Worm (Caenorhabditis elegans): Measurements from ENCODE around the gene unc-115.

Gene unc-115

DNA sequence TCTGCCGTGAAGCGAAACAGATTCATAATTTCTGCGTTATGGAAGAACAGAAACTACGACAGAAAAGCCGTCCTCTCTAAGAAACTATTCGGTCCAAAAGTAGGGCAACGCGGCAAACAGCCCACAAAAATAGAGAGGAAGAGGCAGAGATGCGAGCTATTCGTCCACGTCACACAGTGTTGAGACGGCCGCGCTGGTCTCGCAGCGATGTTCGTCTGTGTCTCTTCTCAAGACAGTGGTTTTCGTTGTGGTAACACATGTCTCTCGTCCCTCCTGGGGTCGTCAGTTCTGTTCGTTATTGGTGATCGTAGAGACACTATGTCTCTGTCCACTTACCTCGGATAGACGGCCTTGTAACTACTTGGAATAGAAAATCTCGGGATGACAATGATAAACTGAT lies 12.0 kb downstream of the unc-115 start, which contains the start of gene erd-2.1 (continued):
- peak; percentile 28 for TF ChIP-seq ceh-31 (tag; optimal IDR thresholded peaks at IDR 0.05)
- TF ChIP-seq ceh-18 (tag; optimal IDR thresholded peaks at IDR 0.05): peak; percentile 13
- TF ChIP-seq hlh-30 (tag; optimal IDR thresholded peaks at IDR 0.05; ENCODE audit: insufficient read depth): peak; percentile 47
- no peak for TF ChIP-seq ceh-6 (GFP tag; optimal IDR thresholded peaks at IDR 0.05)

DNA sequence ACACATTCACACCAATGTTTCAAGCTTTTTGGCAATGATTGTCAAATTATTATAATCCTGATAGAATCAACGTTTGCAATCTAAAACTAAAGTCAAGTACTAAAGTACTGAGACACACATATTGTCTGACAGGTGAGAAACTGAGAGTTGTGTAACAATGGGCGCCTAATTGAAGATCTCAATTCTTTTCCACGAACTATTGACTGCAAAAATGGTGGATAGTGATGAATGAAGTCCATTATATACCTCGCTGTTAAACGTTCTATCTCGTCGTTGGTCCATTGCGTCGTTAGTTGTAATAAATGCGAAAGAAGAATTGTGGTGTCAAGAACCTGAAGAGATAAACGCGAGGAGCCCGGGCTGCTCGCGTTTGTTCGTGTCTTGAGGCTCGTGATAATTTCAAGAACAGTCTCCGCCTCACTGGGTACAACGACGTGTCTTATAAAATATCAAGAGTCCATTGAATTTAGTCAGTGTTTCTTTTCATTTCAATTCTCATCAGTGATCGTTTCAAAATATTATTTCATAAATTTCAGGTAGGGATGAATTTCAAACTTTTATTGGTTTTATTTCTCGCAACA lies 13.5 kb downstream of the unc-115 start, which contains the start of gene F09B9.4:
F09B9.4 (plus strand) TSS at position 531 of the 581 bp plus-strand sequence.
- no peak for TF ChIP-seq ceh-45 (GFP tag; IDR thresholded peaks at IDR 0.05)
- no peak for TF ChIP-seq ets-4 (tag; optimal IDR thresholded peaks at IDR 0.05)
- TF ChIP-seq gmeb-2 (tag; optimal IDR thresholded peaks at IDR 0.05): no peak
- no peak for TF ChIP-seq rnt-1 (tag; optimal IDR thresholded peaks at IDR 0.05)
- no peak for TF ChIP-seq dmd-4 (tag; optimal IDR thresholded peaks at IDR 0.05; ENCODE audit: borderline replicate concordance)
- no peak for TF ChIP-seq hlh-13 (GFP tag; optimal IDR thresholded peaks at IDR 0.05)
- TF ChIP-seq ceh-18 (tag; optimal IDR thresholded peaks at IDR 0.05): no peak
- TF ChIP-seq K09A11.1 (tag; optimal IDR thresholded peaks at IDR 0.05; ENCODE audit: insufficient read depth): no peak

DNA sequence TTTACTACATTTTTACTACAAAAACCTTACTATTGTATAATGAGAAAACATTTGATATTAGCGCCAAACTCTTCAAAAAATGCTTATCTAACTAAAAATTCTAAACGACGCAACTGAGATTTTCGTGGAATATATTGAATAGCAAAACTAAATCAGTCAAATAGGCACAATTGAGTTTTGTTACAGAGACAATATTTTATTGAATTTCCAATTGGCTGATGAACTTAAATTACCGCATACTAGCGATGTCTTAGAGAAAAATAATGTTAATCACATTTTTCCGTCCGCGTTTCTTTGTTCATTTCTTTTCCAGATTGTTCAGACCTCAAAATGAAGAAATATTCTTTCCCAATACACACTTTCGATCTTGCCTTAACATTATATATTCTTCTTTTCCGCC lies 15.8 kb downstream of the unc-115 start:
- TF ChIP-seq dve-1 (tag; optimal IDR thresholded peaks at IDR 0.05) (no peak), pax-1 (tag; optimal IDR thresholded peaks at IDR 0.05) (no peak), unc-3 (GFP tag; conservative IDR thresholded peaks at IDR 0.05) (no peak), unc-3 (tag; optimal IDR thresholded peaks at IDR 0.05) (no peak), unc-42 (tag; optimal IDR thresholded peaks at IDR 0.05) (no peak), C38D4.7 (GFP tag; optimal IDR thresholded peaks at IDR 0.05) (no peak), fkh-10 (GFP tag; optimal IDR thresholded peaks at IDR 0.05) (no peak), nhr-11 (tag; optimal IDR thresholded peaks at IDR 0.05) (no peak)

DNA sequence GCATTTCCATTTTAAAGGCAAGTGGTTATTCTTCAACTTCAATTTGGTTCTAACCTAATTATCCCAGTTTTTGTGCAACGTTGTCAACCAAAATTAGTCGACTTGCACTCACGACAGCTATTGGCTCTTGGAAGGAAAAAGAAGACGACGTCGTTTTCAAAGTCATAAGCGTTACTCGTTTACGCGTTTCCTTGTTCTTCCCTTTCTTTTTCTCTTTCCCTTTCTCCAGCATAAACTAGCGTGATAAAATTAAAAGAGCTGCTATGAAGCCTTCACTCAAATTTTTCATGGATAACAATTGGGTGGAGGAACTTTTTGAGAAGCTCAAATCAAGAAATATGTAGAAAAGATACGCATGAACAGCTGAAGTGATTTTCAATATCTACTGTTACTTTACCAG lies 16.5 kb downstream of the unc-115 start:
- TF ChIP-seq fkh-6 (tag; optimal IDR thresholded peaks at IDR 0.05) (no peak), unc-42 (tag; optimal IDR thresholded peaks at IDR 0.05) (peak; percentile 22)

DNA sequence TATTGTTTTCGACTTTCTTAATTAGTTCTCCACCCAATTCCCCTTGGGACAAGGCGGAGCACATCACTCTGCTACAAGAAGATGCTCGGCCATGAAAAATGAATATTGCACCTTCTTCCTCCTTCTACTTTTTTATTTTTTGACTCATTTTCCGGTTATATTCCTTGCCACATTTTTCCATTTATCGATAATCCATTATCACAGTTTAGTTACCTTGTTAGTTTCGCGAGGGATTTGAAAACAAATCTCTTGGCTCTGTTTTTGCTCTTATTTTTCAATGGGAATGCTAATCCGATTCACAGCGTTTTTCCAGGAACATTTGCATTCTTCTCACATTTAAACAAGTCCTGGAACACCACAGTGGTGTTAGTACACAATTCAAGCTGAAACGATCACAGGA lies 20.3 kb downstream of the unc-115 start, which contains the start of gene rnp-9:
rnp-9 (plus strand) TSS at position 301 of the 400 bp plus-strand sequence.
- TF ChIP-seq ceh-9 (tag; optimal IDR thresholded peaks at IDR 0.05) (no peak), hlh-30 (tag; optimal IDR thresholded peaks at IDR 0.05; ENCODE audit: insufficient read depth) (no peak), pros-1 (tag; optimal IDR thresholded peaks at IDR 0.05) (no peak), ceh-45 (GFP tag; IDR thresholded peaks at IDR 0.05) (no peak), ceh-14 (tag; optimal IDR thresholded peaks at IDR 0.05) (no peak), ahr-1 (tag; optimal IDR thresholded peaks at IDR 0.05) (no peak), Y22D7AL.16 (tag; optimal IDR thresholded peaks at IDR 0.05) (no peak), ets-4 (tag; optimal IDR thresholded peaks at IDR 0.05) (no peak), F13H6.1 (tag; optimal IDR thresholded peaks at IDR 0.05) (no peak), ceh-18 (tag; optimal IDR thresholded peaks at IDR 0.05) (no peak), lim-6 (tag; optimal IDR thresholded peaks at IDR 0.05) (no peak), eyg-1 (tag; optimal IDR thresholded peaks at IDR 0.05) (no peak), elt-2 (tag; optimal IDR thresholded peaks at IDR 0.05) (no peak), fkh-10 (GFP tag; optimal IDR thresholded peaks at IDR 0.05) (no peak), fkh-6 (tag; optimal IDR thresholded peaks at IDR 0.05) (no peak), pha-2 (tag; optimal IDR thresholded peaks at IDR 0.05) (no peak), C08G9.2 (tag; optimal IDR thresholded peaks at IDR 0.05) (no peak)

DNA sequence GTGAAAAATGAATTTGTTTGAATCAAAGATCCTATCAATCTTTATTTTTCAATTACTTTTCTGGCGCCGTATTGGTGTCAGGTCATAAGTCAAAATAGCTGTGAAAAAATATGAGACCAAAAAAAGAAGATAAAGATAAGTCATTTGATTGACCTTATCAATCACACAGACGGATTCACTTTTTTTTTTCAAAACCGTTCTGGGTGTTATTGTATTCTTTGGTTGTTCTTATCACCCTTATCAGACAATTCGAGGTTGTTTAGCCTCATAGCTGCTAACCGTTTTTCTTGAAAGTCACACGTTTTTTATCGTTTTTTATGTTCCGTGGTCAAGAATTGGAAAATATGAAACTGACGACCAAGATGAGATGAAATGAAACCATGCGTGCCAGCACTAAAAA lies 21.8 kb downstream of the unc-115 start:
- no peak for TF ChIP-seq pag-3 (tag; optimal IDR thresholded peaks at IDR 0.05; ENCODE audit: borderline replicate concordance)
- no peak for TF ChIP-seq gmeb-2 (tag; optimal IDR thresholded peaks at IDR 0.05)
- no peak for TF ChIP-seq elt-2 (tag; optimal IDR thresholded peaks at IDR 0.05)
- no peak for TF ChIP-seq pat-9 (tag; optimal IDR thresholded peaks at IDR 0.05)
- TF ChIP-seq ztf-16 (tag; optimal IDR thresholded peaks at IDR 0.05): no peak
